Worm (Caenorhabditis elegans): ENCODE results near the gene ZK1067.3.

DNA sequence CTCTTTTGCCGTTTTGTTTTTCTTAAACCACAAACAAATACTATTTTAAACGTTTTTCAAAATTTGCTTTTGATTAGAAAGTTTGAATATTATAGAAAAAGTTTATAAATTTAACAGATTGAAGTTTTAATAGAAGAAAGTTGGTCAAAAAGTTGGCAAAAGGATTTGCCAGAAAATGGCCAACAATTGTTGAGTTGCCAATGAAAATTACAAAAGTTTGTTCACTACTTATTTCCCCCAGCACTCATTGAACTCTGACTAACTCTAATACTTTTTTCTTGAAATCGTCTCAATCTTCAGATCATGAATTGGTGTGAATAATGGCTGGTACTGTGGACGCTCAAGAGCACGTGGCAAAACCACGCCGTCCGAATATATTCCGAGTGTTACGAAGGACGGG lies 13.0 kb upstream of the ZK1067.3 start, which contains the start of gene ZK1067.4:
- TF ChIP-seq attf-4 (tag; optimal IDR thresholded peaks at IDR 0.05), result no peak
- no peak for TF ChIP-seq nhr-77 (tag; optimal IDR thresholded peaks at IDR 0.05)
- no peak for TF ChIP-seq R02D3.7 (tag; optimal IDR thresholded peaks at IDR 0.05)
- TF ChIP-seq ZK337.2 (GFP tag; IDR thresholded peaks at IDR 0.05), result no peak
- TF ChIP-seq daf-19 (GFP tag; conservative IDR thresholded peaks at IDR 0.05), result no peak
- TF ChIP-seq vab-7 (GFP tag; IDR thresholded peaks at IDR 0.05), result no peak
- TF ChIP-seq unc-39 (tag; optimal IDR thresholded peaks at IDR 0.05), result no peak
- no peak for TF ChIP-seq ces-1 (GFP tag; optimal IDR thresholded peaks at IDR 0.05)

All from whole organism, L4 larva.